Fruit fly (Drosophila melanogaster) whole organism, pupa: ENCODE measurements around the gene CG43094.

ENCODE experiments used
- CG10348 ChIP-seq: fragments of 200-800 bp; sonication (Bioruptor generic); IDR thresholded peaks from 2 replicates; pipeline ENCODE4 v1.3.6; 2022; ENCODE audit warnings: missing biosample characterization, missing genetic modification characterization
- CG12605 ChIP-seq: fragments of 200-800 bp; sonication (Bioruptor generic); IDR thresholded peaks from 2 replicates; pipeline ENCODE4 v1.3.6; 2022; ENCODE audit warnings: missing biosample characterization, missing genetic modification characterization
- CG13204 ChIP-seq: fragments of 200-800 bp; sonication (Bioruptor generic); optimal IDR thresholded peaks from 2 replicates; lab custom pipeline; 2018; ENCODE audit warnings: missing biosample characterization, mild to moderate bottlenecking, missing genetic modification characterization, moderate library complexity
- CG17806 ChIP-seq: fragments of 200-800 bp; sonication (Bioruptor generic); optimal IDR thresholded peaks from 2 replicates; lab custom pipeline; 2018; ENCODE audit warnings: missing biosample characterization, mild to moderate bottlenecking, missing genetic modification characterization, moderate library complexity
- CG9948 ChIP-seq: fragments of 200-800 bp; sonication (Bioruptor generic); optimal IDR thresholded peaks from 2 replicates; lab custom pipeline; 2018; ENCODE audit warnings: missing biosample characterization, mild to moderate bottlenecking, missing genetic modification characterization, moderate library complexity
- EcR ChIP-seq: fragments of 200-800 bp; sonication (Bioruptor generic); optimal IDR thresholded peaks from 3 replicates; lab custom pipeline; 2019; ENCODE audit warnings: missing biosample characterization, missing genetic modification characterization, mild to moderate bottlenecking, moderate library complexity, missing genetic modification reagents
- fd96Ca ChIP-seq: fragments of 200-800 bp; sonication (Bioruptor generic); IDR thresholded peaks from 3 replicates; pipeline ENCODE4 v1.3.6; 2022; ENCODE audit warnings: missing biosample characterization, missing genetic modification characterization
- rn ChIP-seq: fragments of 200-800 bp; sonication (Bioruptor generic); IDR thresholded peaks from 2 replicates; pipeline ENCODE4 v1.3.6; 2022; ENCODE audit warnings: missing biosample characterization, missing genetic modification characterization

dm6 chr3R:22816078-22816436 lies 45.3 kb upstream of the CG43094 start, which contains the start of gene CG13840:
- TF ChIP-seq CG9948 (tag; lab: Kevin White, UChicago) (no peak), CG12605 (GFP tag; lab: Robert Waterston, UW) (no peak), CG17806 (no peak), CG13204 (GFP tag; lab: Kevin White, UChicago) (no peak), CG10348 (GFP tag; lab: Robert Waterston, UW) (no peak), rn (no peak), EcR (GFP tag; lab: Kevin White, UChicago) (no peak), fd96Ca (no peak)
